Worm (Caenorhabditis elegans) whole organism, early embryonic: ENCODE data around the gene ZK1098.11.

Experiments used
- B0310.2 ChIP-seq: sonication (generic microtip); optimal IDR thresholded peaks from 2 replicates; lab custom pipeline; 2016; ENCODE audit warnings: mild to moderate bottlenecking, missing genetic modification characterization, missing compliant biosample characterization
- F13C5.2 ChIP-seq: sonication (generic microtip); optimal IDR thresholded peaks from 2 replicates; lab custom pipeline; 2017; ENCODE audit warnings: mild to moderate bottlenecking, missing genetic modification characterization, inconsistent platforms, missing compliant biosample characterization
- ama-1 ChIP-seq: fragments of 150-350 bp; optimal IDR thresholded peaks from 2 replicates; lab custom pipeline; 2014
- ceh-36 ChIP-seq: sonication (generic microtip); optimal IDR thresholded peaks from 2 replicates; lab custom pipeline; 2016; ENCODE audit warnings: missing genetic modification characterization, inconsistent platforms, missing compliant biosample characterization
- ets-7 ChIP-seq: sonication (generic microtip); optimal IDR thresholded peaks from 2 replicates; lab custom pipeline; 2016; ENCODE audit warnings: missing genotype, missing genetic modification characterization, missing compliant biosample characterization
- flt-1 ChIP-seq: fragments of 200-800 bp; sonication (Bioruptor generic); IDR thresholded peaks from 2 replicates; pipeline ENCODE4 v1.3.6; 2022; ENCODE audit warnings: missing genetic modification characterization, missing compliant biosample characterization
- hmbx-1 ChIP-seq: sonication (generic microtip); optimal IDR thresholded peaks from 2 replicates; lab custom pipeline; 2016; ENCODE audit warnings: mild to moderate bottlenecking, missing genetic modification characterization, missing compliant biosample characterization
- hnd-1 ChIP-seq: sonication (generic microtip); optimal IDR thresholded peaks from 2 replicates; lab custom pipeline; 2016; ENCODE audit warnings: missing genetic modification characterization, missing compliant biosample characterization
- pes-1 ChIP-seq: fragments of 200-800 bp; sonication (Bioruptor generic); IDR thresholded peaks from 2 replicates; pipeline ENCODE4 v1.3.6; 2022; ENCODE audit warnings: missing genetic modification reagents, missing genetic modification characterization, missing compliant biosample characterization
- scrt-1 ChIP-seq: fragments of 200-800 bp; sonication (Bioruptor generic); IDR thresholded peaks from 2 replicates; pipeline ENCODE4 v1.3.6; 2022; ENCODE audit warnings: missing genetic modification characterization, missing compliant biosample characterization
- sea-1 ChIP-seq: fragments of 200-800 bp; sonication (Bioruptor generic); conservative IDR thresholded peaks from 2 replicates; pipeline ENCODE4 v1.3.6; 2022; ENCODE audit warnings: missing genetic modification characterization, missing compliant biosample characterization
- tbx-11 ChIP-seq: fragments of 200-800 bp; sonication (Bioruptor generic); IDR thresholded peaks from 2 replicates; pipeline ENCODE4 v1.3.6; 2022; ENCODE audit warnings: missing genetic modification characterization, missing compliant biosample characterization
- tbx-37 ChIP-seq: fragments of 200-800 bp; sonication (Bioruptor generic); conservative IDR thresholded peaks from 2 replicates; pipeline ENCODE4 v1.3.6; 2022; ENCODE audit warnings: missing genetic modification reagents, missing genetic modification characterization, missing compliant biosample characterization
- tra-4 ChIP-seq: sonication (generic microtip); optimal IDR thresholded peaks from 2 replicates; lab custom pipeline; 2017; ENCODE audit warnings: missing genetic modification characterization, missing compliant biosample characterization

DNA sequence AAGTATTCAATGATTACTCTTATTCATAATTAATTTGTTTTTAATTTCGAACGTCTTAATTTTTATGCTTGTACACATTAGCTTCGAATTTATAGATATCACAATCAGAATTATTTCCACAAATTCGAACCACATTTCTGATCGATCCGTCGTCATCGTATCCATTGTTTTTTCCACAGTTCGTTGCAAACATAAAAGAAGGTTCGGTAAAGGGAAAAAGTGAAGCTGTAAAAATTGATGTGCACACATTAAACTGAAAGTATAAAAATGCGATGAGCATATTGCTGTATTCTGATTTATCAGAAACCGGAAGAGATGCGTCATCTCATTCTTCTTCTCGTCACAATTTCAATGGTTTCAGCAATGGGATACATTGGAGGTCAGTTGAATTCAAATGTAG is 40.6 kb downstream of the ZK1098.11 start, which contains the start of gene C48B4.12:
- TF ChIP-seq sea-1 (GFP tag; lab: Robert Waterston, UW) (no peak), flt-1 (GFP tag; lab: Robert Waterston, UW) (no peak), tbx-11 (GFP tag; lab: Robert Waterston, UW) (no peak), tbx-37 (no peak), ets-7 (tag; lab: Kevin White, UChicago) (no peak), scrt-1 (GFP tag; lab: Robert Waterston, UW) (no peak), hmbx-1 (no peak), ama-1 (lab: Kevin White, UChicago) (no peak), B0310.2 (tag; lab: Kevin White, UChicago) (no peak), F13C5.2 (tag; lab: Kevin White, UChicago) (no peak), pes-1 (GFP tag; lab: Robert Waterston, UW) (no peak), tra-4 (no peak), hnd-1 (tag; lab: Kevin White, UChicago) (no peak), ceh-36 (tag; lab: Kevin White, UChicago) (no peak)
